Fruit fly (Drosophila melanogaster): ENCODE data around the gene Spp.

Gene Spp

DNA sequence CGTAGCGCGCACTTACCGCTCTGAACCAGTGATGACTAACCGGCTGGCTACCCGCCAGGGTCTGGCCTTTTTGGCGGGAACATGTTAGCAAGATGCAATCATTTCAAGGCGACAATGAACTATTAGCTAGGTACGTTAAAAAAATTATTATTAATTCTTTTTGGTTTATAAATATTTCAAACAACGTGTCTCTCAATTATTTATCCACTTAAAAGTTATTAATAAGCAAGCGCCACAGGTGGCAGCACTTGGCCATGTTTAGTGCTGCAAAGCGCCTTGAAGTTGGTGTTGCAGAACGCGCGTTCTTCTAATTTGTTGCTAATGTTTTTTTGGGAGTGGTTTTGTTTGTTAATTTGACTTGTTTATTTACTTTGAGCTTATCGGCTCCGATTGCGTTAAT, 29.8 kb upstream of the Spp start, which contains the start of the genes Ipk2 and cold (continued):
- TF ChIP-seq seq (GFP tag; IDR thresholded peaks at IDR 0.05) (no peak), bigmax (GFP tag; optimal IDR thresholded peaks at IDR 0.05) (no peak), CG14050 (GFP tag; IDR thresholded peaks at IDR 0.05) (peak; percentile 57; the same call in 2 of the 3 replicates), lov (optimal IDR thresholded peaks at IDR 0.05) (no peak), lov (GFP tag; IDR thresholded peaks at IDR 0.05) (peak; percentile 51; the same call in 1 of the 3 replicates), ac (GFP tag; optimal IDR thresholded peaks at IDR 0.05) (no peak), BtbVII (GFP tag; optimal IDR thresholded peaks at IDR 0.05) (peak; percentile 67), Sox100B (GFP tag; optimal IDR thresholded peaks at IDR 0.05) (no peak), al (GFP tag; IDR thresholded peaks at IDR 0.05) (peak; percentile 72), pho (GFP tag; optimal IDR thresholded peaks at IDR 0.05) (peak; percentile 89), CG11398 (GFP tag; optimal IDR thresholded peaks at IDR 0.05) (peak; percentile 54), gro (GFP tag; optimal IDR thresholded peaks at IDR 0.05) (no peak), fu2 (GFP tag; optimal IDR thresholded peaks at IDR 0.05) (peak; percentile 79), ato (GFP tag; IDR thresholded peaks at IDR 0.05; ENCODE audit: partially characterized antibody) (peak; percentile 40; the same call in 1 of the 2 replicates), CG3065 (GFP tag; optimal IDR thresholded peaks at IDR 0.05) (peak; percentile 68), CG10959 (GFP tag; IDR thresholded peaks at IDR 0.05) (peak; percentile 28; the same call in 1 of the 2 replicates), CG32772 (GFP tag; IDR thresholded peaks at IDR 0.05) (peak; percentile 50), ase (GFP tag; IDR thresholded peaks at IDR 0.05) (no peak), chm (GFP tag; IDR thresholded peaks at IDR 0.05) (no peak), Dfd (GFP tag; optimal IDR thresholded peaks at IDR 0.05) (no peak), fd3F (GFP tag; optimal IDR thresholded peaks at IDR 0.05) (peak; percentile 69), ken (GFP tag; IDR thresholded peaks at IDR 0.05) (peak; percentile 72), sr (GFP tag; IDR thresholded peaks at IDR 0.05) (no peak), C15 (GFP tag; IDR thresholded peaks at IDR 0.05) (no peak), tgo (GFP tag; IDR thresholded peaks at IDR 0.05) (peak; percentile 58), fd102C (GFP tag; optimal IDR thresholded peaks at IDR 0.05) (peak; percentile 42), sd (tag; optimal IDR thresholded peaks at IDR 0.05) (no peak), inv (GFP tag; IDR thresholded peaks at IDR 0.05; ENCODE audit: partially characterized antibody) (no peak), CG8281 (tag; optimal IDR thresholded peaks at IDR 0.05) (peak; percentile 34), ro (GFP tag; IDR thresholded peaks at IDR 0.05) (no peak), CG9797 (GFP tag; optimal IDR thresholded peaks at IDR 0.05) (peak; percentile 62), sens-2 (GFP tag; IDR thresholded peaks at IDR 0.05) (no peak), Ets65A (GFP tag) (peak; percentile 99), NK7.1 (GFP tag; optimal IDR thresholded peaks at IDR 0.05) (peak; percentile 19), kni (GFP tag; optimal IDR thresholded peaks at IDR 0.05) (peak; percentile 68), pan (optimal IDR thresholded peaks at IDR 0.05) (no peak), pan (GFP tag; optimal IDR thresholded peaks at IDR 0.05 in 1 of 2, IDR thresholded peaks at IDR 0.05 in 1 of 2) (no peak), NC2α (GFP tag; optimal IDR thresholded peaks at IDR 0.05) (peak; percentile 42), gcm2 (GFP tag; optimal IDR thresholded peaks at IDR 0.05) (peak; percentile 53), Med (GFP tag) (peak; percentile 97), Hsf (GFP tag; optimal IDR thresholded peaks at IDR 0.05) (peak; percentile 87), CG4854 (GFP tag; optimal IDR thresholded peaks at IDR 0.05) (peak; percentile 73), CHES-1-like (GFP tag; optimal IDR thresholded peaks at IDR 0.05) (peak; percentile 84), CG11695 (GFP tag; IDR thresholded peaks at IDR 0.05) (no peak; the same call in 2 of the 3 replicates), dpn (GFP tag; optimal IDR thresholded peaks at IDR 0.05) (peak; percentile 84 to 87), Hey (tag; optimal IDR thresholded peaks at IDR 0.05) (no peak), CG34422 (GFP tag; IDR thresholded peaks at IDR 0.05) (peak; percentile 51; the same call in 2 of the 3 replicates), Nf-YA (GFP tag; IDR thresholded peaks at IDR 0.05) (0 out of 2 replicates have a peak, but pooled peaks have one; percentile 17), CoRest (tag; optimal IDR thresholded peaks at IDR 0.05) (peak; percentile 89), CG17186 (GFP tag; optimal IDR thresholded peaks at IDR 0.05) (peak; percentile 94), schlank (tag; optimal IDR thresholded peaks at IDR 0.05) (peak; percentile 22), corto (GFP tag; optimal IDR thresholded peaks at IDR 0.05) (no peak)

All from whole organism, embryonic.